Worm (Caenorhabditis elegans) whole organism, young adult: ENCODE results near the gene fbxb-33.

Experiments
- B0019.2 ChIP-seq: fragments of 200-800 bp; sonication (Bioruptor generic); conservative IDR thresholded peaks from 2 replicates; pipeline ENCODE4 v1.3.6; 2022; ENCODE audit warnings: missing genetic modification reagents, missing genetic modification characterization, missing compliant biosample characterization
- B0336.3 ChIP-seq: fragments of 200-800 bp; sonication (Bioruptor generic); IDR thresholded peaks from 2 replicates; pipeline ENCODE4 v1.3.6; 2022; ENCODE audit warnings: missing genetic modification characterization, missing compliant biosample characterization
- C17E4.6 ChIP-seq: fragments of 200-800 bp; sonication (Bioruptor generic); IDR thresholded peaks from 2 replicates; pipeline ENCODE4 v1.3.6; 2022; ENCODE audit warnings: missing genetic modification reagents, missing genetic modification characterization, missing compliant biosample characterization
- F22D6.2 ChIP-seq: sonication (generic microtip); optimal IDR thresholded peaks from 2 replicates; lab custom pipeline; 2016; ENCODE audit warnings: mild to moderate bottlenecking, missing genetic modification characterization, missing compliant biosample characterization
- F49E8.2 ChIP-seq: sonication (generic microtip); optimal IDR thresholded peaks from 3 replicates; lab custom pipeline; 2017; ENCODE audit warnings: missing genetic modification characterization, mild to moderate bottlenecking, missing compliant biosample characterization, antibody characterized with exemption, moderate library complexity; ENCODE audit not compliant: insufficient read depth
- F57A8.1 ChIP-seq: fragments of 200-800 bp; sonication (Bioruptor generic); optimal IDR thresholded peaks from 2 replicates; lab custom pipeline; 2018; ENCODE audit warnings: mild to moderate bottlenecking, missing genetic modification characterization, moderate library complexity, missing compliant biosample characterization
- F57C9.4 ChIP-seq: sonication (generic microtip); optimal IDR thresholded peaks from 2 replicates; lab custom pipeline; 2017; ENCODE audit warnings: mild to moderate bottlenecking, missing genetic modification characterization, missing compliant biosample characterization
- K12H6.12 ChIP-seq: fragments of 200-800 bp; sonication (Bioruptor generic); optimal IDR thresholded peaks from 2 replicates; lab custom pipeline; 2018; ENCODE audit warnings: mild to moderate bottlenecking, missing genetic modification characterization, missing compliant biosample characterization
- T26A5.8 ChIP-seq: sonication (generic microtip); optimal IDR thresholded peaks from 2 replicates; lab custom pipeline; 2016; ENCODE audit warnings: missing genetic modification characterization, missing compliant biosample characterization
- Y53G8AR.9 ChIP-seq: fragments of 200-800 bp; sonication (Bioruptor generic); conservative IDR thresholded peaks from 2 replicates; pipeline ENCODE4 v1.3.6; 2022; ENCODE audit warnings: missing genetic modification reagents, missing genetic modification characterization, missing compliant biosample characterization
- Y56A3A.18 ChIP-seq: fragments of 200-800 bp; sonication (Bioruptor generic); IDR thresholded peaks from 2 replicates; pipeline ENCODE4 v1.3.6; 2022; ENCODE audit warnings: missing genetic modification reagents, missing genetic modification characterization, missing compliant biosample characterization
- ZK185.1 ChIP-seq: sonication (generic microtip); optimal IDR thresholded peaks from 2 replicates; lab custom pipeline; 2016; ENCODE audit warnings: mild to moderate bottlenecking, missing genetic modification characterization, missing compliant biosample characterization; ENCODE audit not compliant: poor library complexity, severe bottlenecking
- ama-1 ChIP-seq, 3 experiments: fragments of 150-350 bp in 1 of 3; sonication (generic microtip) in 2 of 3; optimal IDR thresholded peaks; 2 replicates each; lab custom pipeline; 2014 to 2018; ENCODE audit warnings: missing biosample characterization in 2 of 3, missing genetic modification characterization in 2 of 3, missing genetic modification reagents in 2 of 3
- aptf-2 ChIP-seq: fragments of 200-800 bp; sonication (Bioruptor generic); conservative IDR thresholded peaks from 2 replicates; pipeline ENCODE4 v1.3.6; 2022; ENCODE audit warnings: missing genetic modification reagents, missing genetic modification characterization, missing compliant biosample characterization
- aptf-3 ChIP-seq: fragments of 200-800 bp; sonication (Bioruptor generic); IDR thresholded peaks from 2 replicates; pipeline ENCODE4 v1.3.6; 2022; ENCODE audit warnings: missing genetic modification characterization, missing compliant biosample characterization
- attf-6 ChIP-seq: fragments of 200-800 bp; sonication (Bioruptor generic); IDR thresholded peaks from 2 replicates; pipeline ENCODE4 v1.3.6; 2022; ENCODE audit warnings: missing genetic modification reagents, missing genetic modification characterization, missing compliant biosample characterization
- ceh-100 ChIP-seq: fragments of 200-800 bp; sonication (Bioruptor generic); IDR thresholded peaks from 2 replicates; pipeline ENCODE4 v1.3.6; 2022; ENCODE audit warnings: missing genetic modification reagents, missing genetic modification characterization, missing compliant biosample characterization
- ceh-58 ChIP-seq: fragments of 200-800 bp; sonication (Bioruptor generic); IDR thresholded peaks from 2 replicates; pipeline ENCODE4 v1.3.6; 2022; ENCODE audit warnings: missing genetic modification characterization, missing compliant biosample characterization
- dpl-1 ChIP-seq: fragments of 150-350 bp; optimal IDR thresholded peaks from 2 replicates; lab custom pipeline; 2014; ENCODE audit warnings: missing biosample characterization, missing genetic modification reagents, missing genetic modification characterization
- efl-1 ChIP-seq: fragments of 150-350 bp; optimal IDR thresholded peaks from 2 replicates; lab custom pipeline; 2014; ENCODE audit warnings: missing biosample characterization, missing genetic modification reagents, missing genetic modification characterization
- egl-44 ChIP-seq: fragments of 200-800 bp; sonication (Bioruptor generic); IDR thresholded peaks from 2 replicates; pipeline ENCODE4 v1.3.6; 2022; ENCODE audit warnings: missing genetic modification reagents, missing genetic modification characterization, missing compliant biosample characterization
- ekl-4 ChIP-seq: fragments of 200-800 bp; sonication (Bioruptor generic); IDR thresholded peaks from 2 replicates; pipeline ENCODE4 v1.3.6; 2022; ENCODE audit warnings: missing genetic modification reagents, missing genetic modification characterization, missing compliant biosample characterization
- fkh-3 ChIP-seq: sonication (generic microtip); optimal IDR thresholded peaks from 2 replicates; lab custom pipeline; 2016; ENCODE audit warnings: mild to moderate bottlenecking, missing genetic modification characterization, missing compliant biosample characterization
- hmg-1.2 ChIP-seq: fragments of 200-800 bp; sonication (Bioruptor generic); IDR thresholded peaks from 2 replicates; pipeline ENCODE4 v1.3.6; 2022; ENCODE audit warnings: missing genetic modification reagents, missing genetic modification characterization, missing compliant biosample characterization
- hmg-20 ChIP-seq: fragments of 200-800 bp; sonication (Bioruptor generic); IDR thresholded peaks from 2 replicates; pipeline ENCODE4 v1.3.6; 2022; ENCODE audit warnings: missing genetic modification reagents, missing genetic modification characterization, missing compliant biosample characterization
- lag-1 ChIP-seq: fragments of 200-800 bp; sonication (Bioruptor generic); IDR thresholded peaks from 2 replicates; pipeline ENCODE4 v1.3.6; 2022; ENCODE audit warnings: missing genetic modification reagents, missing genetic modification characterization, missing compliant biosample characterization
- madf-6 ChIP-seq: fragments of 200-800 bp; sonication (Bioruptor generic); IDR thresholded peaks from 2 replicates; pipeline ENCODE4 v1.3.6; 2022; ENCODE audit warnings: missing genetic modification reagents, missing genetic modification characterization, missing compliant biosample characterization
- madf-8 ChIP-seq: fragments of 200-800 bp; sonication (Bioruptor generic); conservative IDR thresholded peaks from 2 replicates; pipeline ENCODE4 v1.3.6; 2022; ENCODE audit warnings: missing genetic modification reagents, missing genetic modification characterization, missing compliant biosample characterization
- mcd-1 ChIP-seq: fragments of 200-800 bp; sonication (Bioruptor generic); IDR thresholded peaks from 2 replicates; pipeline ENCODE4 v1.3.6; 2022; ENCODE audit warnings: missing genetic modification reagents, missing genetic modification characterization, missing compliant biosample characterization
- mes-4 ChIP-seq: sonication (generic microtip); optimal IDR thresholded peaks from 2 replicates; lab custom pipeline; 2016; ENCODE audit warnings: missing genotype, missing genetic modification characterization, missing compliant biosample characterization
- nfya-1 ChIP-seq: sonication (generic microtip); optimal IDR thresholded peaks from 2 replicates; lab custom pipeline; 2017; ENCODE audit warnings: antibody characterized with exemption, missing compliant biosample characterization, missing genetic modification characterization, borderline replicate concordance; ENCODE audit not compliant: insufficient read depth
- nhr-120 ChIP-seq: fragments of 200-800 bp; sonication (Bioruptor generic); IDR thresholded peaks from 2 replicates; pipeline ENCODE4 v1.3.6; 2022; ENCODE audit warnings: missing genetic modification characterization, missing compliant biosample characterization
- nhr-80 ChIP-seq: sonication (generic microtip); optimal IDR thresholded peaks from 2 replicates; lab custom pipeline; 2016; ENCODE audit warnings: missing genetic modification characterization, missing compliant biosample characterization
- snpc-4 ChIP-seq, 5 experiments: fragments of 150-350 bp in 1 of 5; sonication (generic microtip) in 4 of 5; optimal IDR thresholded peaks; 2 replicates each; lab custom pipeline; 2014 to 2018; ENCODE audit warnings: missing genetic modification characterization in 5 of 5, missing biosample characterization in 3 of 5, antibody characterized with exemption in 2 of 5, mild to moderate bottlenecking in 2 of 5, missing compliant biosample characterization in 2 of 5, missing genotype in 2 of 5, moderate library complexity in 2 of 5, missing genetic modification reagents in 1 of 5
- somi-1 ChIP-seq: fragments of 200-800 bp; sonication (Bioruptor generic); optimal IDR thresholded peaks from 2 replicates; lab custom pipeline; 2018; ENCODE audit warnings: mild to moderate bottlenecking, missing genetic modification characterization, missing compliant biosample characterization
- sptf-2 ChIP-seq: fragments of 200-800 bp; sonication (Bioruptor generic); optimal IDR thresholded peaks from 2 replicates; lab custom pipeline; 2018; ENCODE audit warnings: mild to moderate bottlenecking, missing genetic modification characterization, missing compliant biosample characterization
- tbx-9 ChIP-seq: sonication (generic microtip); optimal IDR thresholded peaks from 2 replicates; lab custom pipeline; 2016; ENCODE audit warnings: borderline replicate concordance, missing genetic modification characterization, inconsistent platforms, missing compliant biosample characterization
- tlf-1 ChIP-seq: fragments of 200-800 bp; sonication (Bioruptor generic); optimal IDR thresholded peaks from 2 replicates; lab custom pipeline; 2018; ENCODE audit warnings: mild to moderate bottlenecking, missing genetic modification characterization, missing compliant biosample characterization
- zfh-2 ChIP-seq: fragments of 200-800 bp; sonication (Bioruptor generic); conservative IDR thresholded peaks from 2 replicates; pipeline ENCODE4 v1.3.6; 2022; ENCODE audit warnings: missing genetic modification reagents, missing genetic modification characterization, missing compliant biosample characterization
- ztf-22 ChIP-seq: fragments of 200-800 bp; sonication (Bioruptor generic); optimal IDR thresholded peaks from 2 replicates; lab custom pipeline; 2018; ENCODE audit warnings: mild to moderate bottlenecking, missing genetic modification characterization, moderate library complexity, missing compliant biosample characterization
- ztf-3 ChIP-seq: fragments of 200-800 bp; sonication (Bioruptor generic); optimal IDR thresholded peaks from 2 replicates; lab custom pipeline; 2018; ENCODE audit warnings: mild to moderate bottlenecking, missing genetic modification characterization, missing compliant biosample characterization

Gene fbxb-33

ce11 chrII:3620862-3621261 lies 26.3 kb upstream of the fbxb-33 start:
- TF ChIP-seq nhr-80 (tag; lab: Kevin White, UChicago): no peak
- peak; percentile 56; the same call in 1 of the 2 replicates for TF ChIP-seq aptf-2 (GFP tag; lab: Robert Waterston, UW)
- TF ChIP-seq hmg-1.2: no peak
- no peak for TF ChIP-seq lag-1 (GFP tag; lab: Robert Waterston, UW)
- TF ChIP-seq nfya-1 (tag; lab: Kevin White, UChicago): no peak
- TF ChIP-seq K12H6.12: no peak
- TF ChIP-seq madf-8: 0 out of 2 replicates have a peak, but pooled peaks have one; percentile 20
- peak; percentile 36; the same call in 1 of the 2 replicates for TF ChIP-seq madf-6 (GFP tag; lab: Robert Waterston, UW)
- TF ChIP-seq efl-1: peak; percentile 66
- TF ChIP-seq ZK185.1 (tag; lab: Kevin White, UChicago): no peak
- no peak for TF ChIP-seq hmg-20 (GFP tag; lab: Robert Waterston, UW)
- no peak for TF ChIP-seq ekl-4 (GFP tag; lab: Robert Waterston, UW)
- TF ChIP-seq sptf-2: no peak
- no peak for TF ChIP-seq aptf-3 (GFP tag; lab: Robert Waterston, UW)
- no peak for TF ChIP-seq ztf-22 (GFP tag; lab: Kevin White, UChicago)
- TF ChIP-seq attf-6: no peak
- no peak for TF ChIP-seq ceh-100
- no peak for TF ChIP-seq ceh-58 (GFP tag; lab: Robert Waterston, UW)
- TF ChIP-seq dpl-1 (GFP tag; lab: Kevin White, UChicago): peak; percentile 24
- no peak for TF ChIP-seq nhr-120 (GFP tag; lab: Robert Waterston, UW)
- TF ChIP-seq F49E8.2 (tag; lab: Kevin White, UChicago): no peak
- no peak for TF ChIP-seq F57A8.1 (GFP tag; lab: Kevin White, UChicago)
- no peak for TF ChIP-seq fkh-3
- TF ChIP-seq C17E4.6 (GFP tag; lab: Robert Waterston, UW): no peak
- TF ChIP-seq ama-1 (optimal IDR thresholded peaks at IDR 0.05; lab: Kevin White, UChicago): no peak
- no peak for TF ChIP-seq ama-1 (GFP tag; optimal IDR thresholded peaks at IDR 0.05; lab: Kevin White, UChicago)
- no peak for TF ChIP-seq ztf-3
- no peak for TF ChIP-seq B0019.2 (GFP tag; lab: Robert Waterston, UW)

ce11 chrII:3622014-3622413 lies 25.2 kb upstream of the fbxb-33 start, which contains the start of gene M151.7:
Gene M151.7, plus strand, starts transcription at chrII:3622314.
- TF ChIP-seq somi-1 (no peak), B0336.3 (GFP tag; lab: Robert Waterston, UW) (no peak), T26A5.8 (tag; lab: Kevin White, UChicago) (no peak), fkh-3 (no peak), F57C9.4 (tag; lab: Kevin White, UChicago) (no peak), Y56A3A.18 (GFP tag; lab: Robert Waterston, UW) (no peak), F49E8.2 (tag; lab: Kevin White, UChicago) (no peak), hmg-20 (GFP tag; lab: Robert Waterston, UW) (no peak), egl-44 (GFP tag; lab: Robert Waterston, UW) (no peak), F22D6.2 (tag; lab: Kevin White, UChicago) (no peak), tbx-9 (tag; lab: Kevin White, UChicago) (no peak), zfh-2 (GFP tag; lab: Robert Waterston, UW) (no peak), tlf-1 (GFP tag; lab: Kevin White, UChicago) (no peak), mes-4 (tag; lab: Kevin White, UChicago) (no peak), mcd-1 (GFP tag; lab: Robert Waterston, UW) (no peak), F57A8.1 (GFP tag; lab: Kevin White, UChicago) (no peak), snpc-4 (GFP tag; optimal IDR thresholded peaks at IDR 0.05; lab: Kevin White, UChicago) (no peak), snpc-4 (tag; optimal IDR thresholded peaks at IDR 0.05; lab: Kevin White, UChicago) (no peak), Y53G8AR.9 (GFP tag; lab: Robert Waterston, UW) (no peak), attf-6 (no peak)
